Fruit fly (Drosophila melanogaster) whole organism, adult: ENCODE measurements around the gene haf.
A peak's percentile ranks its signal among the peaks of the same experiment; 100 is the strongest.

Experiments
- CG11617 ChIP-seq: fragments of 200-800 bp; sonication (Bioruptor generic); optimal IDR thresholded peaks from 2 replicates; lab custom pipeline; 2017; ENCODE audit warnings: mild to moderate bottlenecking, missing biosample characterization, missing genetic modification reagents, missing genetic modification characterization
- CG12768 ChIP-seq: fragments of 200-800 bp; sonication (Bioruptor generic); optimal IDR thresholded peaks from 2 replicates; lab custom pipeline; 2017; ENCODE audit warnings: missing biosample characterization, missing genetic modification characterization, mild to moderate bottlenecking, moderate library complexity, missing genetic modification reagents
- CG14711 ChIP-seq: fragments of 200-800 bp; sonication (Bioruptor generic); optimal IDR thresholded peaks from 2 replicates; lab custom pipeline; 2018; ENCODE audit warnings: missing biosample characterization, mild to moderate bottlenecking, missing genetic modification characterization, moderate library complexity
- CG1620 ChIP-seq: fragments of 200-800 bp; sonication (Bioruptor generic); optimal IDR thresholded peaks from 2 replicates; lab custom pipeline; 2016; ENCODE audit warnings: missing biosample characterization, missing genetic modification characterization
- CG33017 ChIP-seq: fragments of 200-800 bp; sonication (Bioruptor generic); optimal IDR thresholded peaks from 2 replicates; lab custom pipeline; 2018; ENCODE audit warnings: missing biosample characterization, mild to moderate bottlenecking, missing genetic modification characterization, moderate library complexity
- CG5204 ChIP-seq: fragments of 200-800 bp; sonication (Bioruptor generic); optimal IDR thresholded peaks from 2 replicates; lab custom pipeline; 2016; ENCODE audit warnings: missing biosample characterization, missing genetic modification characterization
- CG7045 ChIP-seq: fragments of 200-800 bp; sonication (Bioruptor generic); optimal IDR thresholded peaks from 2 replicates; lab custom pipeline; 2017; ENCODE audit warnings: missing biosample characterization, mild to moderate bottlenecking, missing genetic modification characterization
- CG7101 ChIP-seq: fragments of 200-800 bp; sonication (Bioruptor generic); optimal IDR thresholded peaks from 2 replicates; lab custom pipeline; 2018; ENCODE audit warnings: missing biosample characterization, mild to moderate bottlenecking, missing genetic modification characterization, moderate library complexity
- Clk ChIP-seq: fragments of 200-800 bp; sonication (Bioruptor generic); optimal IDR thresholded peaks from 2 replicates; lab custom pipeline; 2017; ENCODE audit warnings: missing biosample characterization, missing genetic modification characterization
- Crg-1 ChIP-seq: fragments of 200-800 bp; sonication (Bioruptor generic); optimal IDR thresholded peaks from 2 replicates; lab custom pipeline; 2016; ENCODE audit warnings: missing biosample characterization, missing genetic modification characterization
- Hr96 ChIP-seq: fragments of 200-800 bp; sonication (Bioruptor generic); optimal IDR thresholded peaks from 2 replicates; lab custom pipeline; 2016; ENCODE audit warnings: missing biosample characterization, missing genetic modification characterization
- Mnt ChIP-seq: fragments of 200-800 bp; sonication (Bioruptor generic); optimal IDR thresholded peaks from 2 replicates; lab custom pipeline; 2016; ENCODE audit warnings: missing biosample characterization, mild to moderate bottlenecking, missing genetic modification characterization
- bab1 ChIP-seq: fragments of 200-800 bp; sonication (Bioruptor generic); optimal IDR thresholded peaks from 3 replicates; lab custom pipeline; 2019; ENCODE audit warnings: missing biosample characterization, mild to moderate bottlenecking, missing genetic modification characterization, moderate library complexity
- cic ChIP-seq: fragments of 200-800 bp; sonication (Bioruptor generic); optimal IDR thresholded peaks from 2 replicates; lab custom pipeline; 2017; ENCODE audit warnings: missing biosample characterization, mild to moderate bottlenecking, missing genetic modification characterization, moderate library complexity
- cnc ChIP-seq, 2 experiments: fragments of >200 bp; optimal IDR thresholded peaks; 2 replicates each; lab custom pipeline; 2017
- kay ChIP-seq: fragments of 200-800 bp; sonication (Bioruptor generic); peaks from one replicate; lab custom pipeline; 2016; ENCODE audit warnings: missing biosample characterization, missing genetic modification characterization, borderline replicate concordance
- ovo ChIP-seq: fragments of 200-800 bp; sonication (Bioruptor generic); optimal IDR thresholded peaks from 2 replicates; lab custom pipeline; 2016; ENCODE audit warnings: missing biosample characterization, missing genetic modification characterization
- pad ChIP-seq: fragments of 200-800 bp; sonication (Bioruptor generic); optimal IDR thresholded peaks from 3 replicates; lab custom pipeline; 2017; ENCODE audit warnings: missing biosample characterization, missing genetic modification characterization, mild to moderate bottlenecking, moderate library complexity, missing genetic modification reagents
- tj ChIP-seq: fragments of 200-800 bp; sonication (Bioruptor generic); optimal IDR thresholded peaks from 3 replicates; lab custom pipeline; 2017; ENCODE audit warnings: missing biosample characterization, mild to moderate bottlenecking, missing genetic modification characterization, moderate library complexity
- toe ChIP-seq: fragments of 200-800 bp; sonication (Bioruptor generic); optimal IDR thresholded peaks from 2 replicates; lab custom pipeline; 2016; ENCODE audit warnings: missing biosample characterization, missing genetic modification characterization

haf gene

dm6 chr2L:1568631-1569030 is 13.7 kb downstream of the haf start:
- TF ChIP-seq cnc (optimal IDR thresholded peaks at IDR 0.05; lab: Kevin White, UChicago) (no peak), tj (GFP tag; lab: Kevin White, UChicago) (no peak), bab1 (no peak), cic (no peak), Hr96 (GFP tag; lab: Kevin White, UChicago) (no peak), CG33017 (no peak), CG11617 (GFP tag; lab: Kevin White, UChicago) (no peak), pad (GFP tag; lab: Kevin White, UChicago) (no peak), CG5204 (GFP tag; lab: Kevin White, UChicago) (no peak), CG7101 (no peak), Clk (GFP tag; lab: Kevin White, UChicago) (no peak), CG14711 (tag; lab: Kevin White, UChicago) (no peak), Crg-1 (GFP tag; lab: Kevin White, UChicago) (no peak), toe (GFP tag; lab: Kevin White, UChicago) (no peak), CG12768 (GFP tag; lab: Kevin White, UChicago) (no peak), Mnt (GFP tag; lab: Kevin White, UChicago) (no peak), CG1620 (GFP tag; lab: Kevin White, UChicago) (no peak), kay (GFP tag; lab: Kevin White, UChicago) (no peak), CG7045 (GFP tag; lab: Kevin White, UChicago) (no peak)

dm6 chr2L:1574009-1574408 is 19.1 kb downstream of the haf start:
- TF ChIP-seq CG7045 (GFP tag; lab: Kevin White, UChicago) (no peak), CG7101 (no peak), Mnt (GFP tag; lab: Kevin White, UChicago) (no peak), kay (GFP tag; lab: Kevin White, UChicago) (no peak), Hr96 (GFP tag; lab: Kevin White, UChicago) (no peak), CG11617 (GFP tag; lab: Kevin White, UChicago) (no peak), Crg-1 (GFP tag; lab: Kevin White, UChicago) (no peak)

- TF ChIP-seq CG14711 (tag; lab: Kevin White, UChicago), result no peak
- TF ChIP-seq CG12768 (GFP tag; lab: Kevin White, UChicago), result no peak
- no peak for TF ChIP-seq Mnt (GFP tag; lab: Kevin White, UChicago)
- TF ChIP-seq toe (GFP tag; lab: Kevin White, UChicago), result peak; percentile 11
- TF ChIP-seq Crg-1 (GFP tag; lab: Kevin White, UChicago), result no peak
- TF ChIP-seq CG5204 (GFP tag; lab: Kevin White, UChicago), result no peak
- TF ChIP-seq CG11617 (GFP tag; lab: Kevin White, UChicago), result no peak
- peak; percentile 15 for TF ChIP-seq bab1
- no peak for TF ChIP-seq CG1620 (GFP tag; lab: Kevin White, UChicago)
- no peak for TF ChIP-seq kay (GFP tag; lab: Kevin White, UChicago)
- TF ChIP-seq pad (GFP tag; lab: Kevin White, UChicago), result no peak
- no peak for TF ChIP-seq CG7101
- no peak for TF ChIP-seq CG33017
- no peak for TF ChIP-seq Clk (GFP tag; lab: Kevin White, UChicago)
- no peak for TF ChIP-seq ovo (GFP tag; lab: Kevin White, UChicago)
- peak; percentile 15 for TF ChIP-seq Hr96 (GFP tag; lab: Kevin White, UChicago)
- no peak for TF ChIP-seq cic
- TF ChIP-seq CG7045 (GFP tag; lab: Kevin White, UChicago), result peak; percentile 12
- TF ChIP-seq tj (GFP tag; lab: Kevin White, UChicago), result no peak
- TF ChIP-seq cnc (optimal IDR thresholded peaks at IDR 0.05; lab: Kevin White, UChicago), result no peak
Measured at dm6 chr2L:1575604-1576003, 20.7 kb downstream of the haf start.

dm6 chr2L:1579254-1579653 is 24.3 kb downstream of the haf start:
- TF ChIP-seq CG12768 (GFP tag; lab: Kevin White, UChicago), result no peak
- no peak for TF ChIP-seq kay (GFP tag; lab: Kevin White, UChicago)
- TF ChIP-seq CG7101, result no peak
- TF ChIP-seq CG7045 (GFP tag; lab: Kevin White, UChicago), result no peak
- no peak for TF ChIP-seq cnc (optimal IDR thresholded peaks at IDR 0.05; lab: Kevin White, UChicago)
- no peak for TF ChIP-seq CG5204 (GFP tag; lab: Kevin White, UChicago)
- no peak for TF ChIP-seq bab1
- no peak for TF ChIP-seq Hr96 (GFP tag; lab: Kevin White, UChicago)
- no peak for TF ChIP-seq tj (GFP tag; lab: Kevin White, UChicago)
- no peak for TF ChIP-seq CG1620 (GFP tag; lab: Kevin White, UChicago)
- TF ChIP-seq pad (GFP tag; lab: Kevin White, UChicago), result no peak
- no peak for TF ChIP-seq Crg-1 (GFP tag; lab: Kevin White, UChicago)
- TF ChIP-seq Mnt (GFP tag; lab: Kevin White, UChicago), result no peak
- TF ChIP-seq CG11617 (GFP tag; lab: Kevin White, UChicago), result no peak
- no peak for TF ChIP-seq CG33017
- TF ChIP-seq ovo (GFP tag; lab: Kevin White, UChicago), result no peak
- no peak for TF ChIP-seq CG14711 (tag; lab: Kevin White, UChicago)
- no peak for TF ChIP-seq toe (GFP tag; lab: Kevin White, UChicago)
- TF ChIP-seq cic, result no peak
- no peak for TF ChIP-seq Clk (GFP tag; lab: Kevin White, UChicago)

- TF ChIP-seq CG1620 (GFP tag; lab: Kevin White, UChicago) (no peak), kay (GFP tag; lab: Kevin White, UChicago) (no peak), Mnt (GFP tag; lab: Kevin White, UChicago) (no peak), CG11617 (GFP tag; lab: Kevin White, UChicago) (no peak), cnc (optimal IDR thresholded peaks at IDR 0.05; lab: Kevin White, UChicago) (no peak), cic (no peak), Crg-1 (GFP tag; lab: Kevin White, UChicago) (no peak), ovo (GFP tag; lab: Kevin White, UChicago) (no peak), CG33017 (no peak), CG12768 (GFP tag; lab: Kevin White, UChicago) (no peak), pad (GFP tag; lab: Kevin White, UChicago) (no peak), Clk (GFP tag; lab: Kevin White, UChicago) (no peak), Hr96 (GFP tag; lab: Kevin White, UChicago) (no peak), CG14711 (tag; lab: Kevin White, UChicago) (no peak), toe (GFP tag; lab: Kevin White, UChicago) (no peak), tj (GFP tag; lab: Kevin White, UChicago) (no peak), CG7101 (no peak), bab1 (no peak), CG5204 (GFP tag; lab: Kevin White, UChicago) (no peak), CG7045 (GFP tag; lab: Kevin White, UChicago) (no peak)
Measured at dm6 chr2L:1579800-1580199, 24.9 kb downstream of the haf start.
